Worm (Caenorhabditis elegans) whole organism, young adult: ENCODE data around the gene cht-2.

Experiments used
- F55B11.4 ChIP-seq: sonication (generic microtip); optimal IDR thresholded peaks from 2 replicates; lab custom pipeline; 2016; ENCODE audit warnings: missing compliant biosample characterization, missing genetic modification characterization, borderline replicate concordance; ENCODE audit not compliant: insufficient read depth
- ama-1 ChIP-seq, 3 experiments: fragments of 150-350 bp in 1 of 3; sonication (generic microtip) in 2 of 3; optimal IDR thresholded peaks; 2 replicates each; lab custom pipeline; 2014 to 2018; ENCODE audit warnings: missing biosample characterization in 2 of 3, missing genetic modification characterization in 2 of 3, missing genetic modification reagents in 2 of 3
- attf-6 ChIP-seq: fragments of 200-800 bp; sonication (Bioruptor generic); IDR thresholded peaks from 2 replicates; pipeline ENCODE4 v1.3.6; 2022; ENCODE audit warnings: missing genetic modification reagents, missing genetic modification characterization, missing compliant biosample characterization
- ceh-27 ChIP-seq: fragments of 200-800 bp; sonication (Bioruptor generic); optimal IDR thresholded peaks from 2 replicates; lab custom pipeline; 2018; ENCODE audit warnings: mild to moderate bottlenecking, missing genetic modification characterization, moderate library complexity, missing compliant biosample characterization
- fkh-3 ChIP-seq: sonication (generic microtip); optimal IDR thresholded peaks from 2 replicates; lab custom pipeline; 2016; ENCODE audit warnings: mild to moderate bottlenecking, missing genetic modification characterization, missing compliant biosample characterization
- madf-3 ChIP-seq: fragments of 200-800 bp; sonication (Bioruptor generic); IDR thresholded peaks from 2 replicates; pipeline ENCODE4 v1.3.6; 2022; ENCODE audit warnings: missing genetic modification reagents, missing genetic modification characterization, missing compliant biosample characterization
- repo-1 ChIP-seq: sonication (generic microtip); optimal IDR thresholded peaks from 2 replicates; lab custom pipeline; 2017; ENCODE audit warnings: mild to moderate bottlenecking, missing genetic modification characterization, missing compliant biosample characterization
- snpc-4 ChIP-seq, 5 experiments: fragments of 150-350 bp in 1 of 5; sonication (generic microtip) in 4 of 5; optimal IDR thresholded peaks; 2 replicates each; lab custom pipeline; 2014 to 2018; ENCODE audit warnings: missing genetic modification characterization in 5 of 5, missing biosample characterization in 3 of 5, antibody characterized with exemption in 2 of 5, mild to moderate bottlenecking in 2 of 5, missing compliant biosample characterization in 2 of 5, missing genotype in 2 of 5, moderate library complexity in 2 of 5, missing genetic modification reagents in 1 of 5
- ztf-28 ChIP-seq: fragments of 200-800 bp; sonication (Bioruptor generic); IDR thresholded peaks from 2 replicates; pipeline ENCODE4 v1.3.6; 2022; ENCODE audit warnings: missing genetic modification reagents, missing genetic modification characterization, missing compliant biosample characterization

- TF ChIP-seq ama-1 (optimal IDR thresholded peaks at IDR 0.05; lab: Kevin White, UChicago) (no peak), ama-1 (GFP tag; optimal IDR thresholded peaks at IDR 0.05; lab: Kevin White, UChicago) (no peak), ztf-28 (GFP tag; lab: Robert Waterston, UW) (no peak), ceh-27 (GFP tag; lab: Kevin White, UChicago) (no peak), madf-3 (GFP tag; lab: Robert Waterston, UW) (no peak), snpc-4 (GFP tag; optimal IDR thresholded peaks at IDR 0.05; lab: Kevin White, UChicago) (no peak), snpc-4 (tag; optimal IDR thresholded peaks at IDR 0.05; lab: Kevin White, UChicago) (no peak), attf-6 (GFP tag; lab: Robert Waterston, UW) (no peak), fkh-3 (tag; lab: Kevin White, UChicago) (no peak), F55B11.4 (tag; lab: Kevin White, UChicago) (no peak), repo-1 (tag; lab: Kevin White, UChicago) (no peak)
These were observed 38.5 kb downstream of the cht-2 start for ce11 chrII:8559188-8559587.
